Worm (Caenorhabditis elegans) whole organism, dauer: ENCODE results near the gene ztf-31.

Experiments
- unc-62 ChIP-seq: sonication (generic microtip); optimal IDR thresholded peaks from 2 replicates; lab custom pipeline; 2017; ENCODE audit warnings: missing biosample characterization, missing genetic modification reagents, missing genetic modification characterization

The ztf-31 gene

ce11 chrIII:7223029-7223428 lies 18.1 kb upstream of the ztf-31 start, which contains the start of gene der-2:
Gene der-2, minus strand, starts transcription at chrIII:7223129.
- no peak for TF ChIP-seq unc-62 (GFP tag; lab: Kevin White, UChicago)

- TF ChIP-seq unc-62 (GFP tag; lab: Kevin White, UChicago): no peak
These were observed 14.6 kb upstream of the ztf-31 start, which contains the start of gene hsp-75 for ce11 chrIII:7226607-7227006. Gene hsp-75, minus strand, starts transcription at chrIII:7226707.

- no peak for TF ChIP-seq unc-62 (GFP tag; lab: Kevin White, UChicago)
These were observed 11.5 kb upstream of the ztf-31 start, which contains the start of gene R151.8 for ce11 chrIII:7229687-7230086. Gene R151.8, minus strand, starts transcription at chrIII:7229787.

- no peak for TF ChIP-seq unc-62 (GFP tag; lab: Kevin White, UChicago)
These were observed 10.3 kb upstream of the ztf-31 start, which contains the start of gene R151.10 for ce11 chrIII:7230841-7231240. Gene R151.10, minus strand, starts transcription at chrIII:7230941.

ce11 chrIII:7232782-7233181 lies 8.4 kb upstream of the ztf-31 start, which contains the start of gene adr-2:
Gene adr-2, minus strand, starts transcription at chrIII:7232882.
- no peak for TF ChIP-seq unc-62 (GFP tag; lab: Kevin White, UChicago)

ce11 chrIII:7234148-7234547 lies 7.0 kb upstream of the ztf-31 start, which contains the start of gene ndus-8:
Gene ndus-8, minus strand, starts transcription at chrIII:7234202.
- TF ChIP-seq unc-62 (GFP tag; lab: Kevin White, UChicago): no peak

ce11 chrIII:7238727-7239126 lies 2.4 kb upstream of the ztf-31 start, which contains the start of gene pars-1:
Gene pars-1, plus strand, starts transcription at chrIII:7239027.
- no peak for TF ChIP-seq unc-62 (GFP tag; lab: Kevin White, UChicago)

ce11 chrIII:7239416-7239815 lies 1.7 kb upstream of the ztf-31 start:
- no peak for TF ChIP-seq unc-62 (GFP tag; lab: Kevin White, UChicago)

- TF ChIP-seq unc-62 (GFP tag; lab: Kevin White, UChicago): no peak
These were observed 1.8 kb downstream of the ztf-31 start, which contains the start of gene osm-10 for ce11 chrIII:7242988-7243387. Gene osm-10, plus strand, starts transcription at chrIII:7243280.

- no peak for TF ChIP-seq unc-62 (GFP tag; lab: Kevin White, UChicago)
These were observed 5.2 kb downstream of the ztf-31 start for ce11 chrIII:7246389-7246788.

- no peak for TF ChIP-seq unc-62 (GFP tag; lab: Kevin White, UChicago)
These were observed 6.6 kb downstream of the ztf-31 start, which contains the start of gene zmp-6 for ce11 chrIII:7247740-7248139. Gene zmp-6, minus strand, starts transcription at chrIII:7247840.

ce11 chrIII:7253669-7254068 lies 12.5 kb downstream of the ztf-31 start:
- TF ChIP-seq unc-62 (GFP tag; lab: Kevin White, UChicago): no peak

ce11 chrIII:7258931-7259330 lies 17.8 kb downstream of the ztf-31 start, which contains the start of gene B0361.4:
Gene B0361.4, plus strand, starts transcription at chrIII:7258991.
- no peak for TF ChIP-seq unc-62 (GFP tag; lab: Kevin White, UChicago)

- no peak for TF ChIP-seq unc-62 (GFP tag; lab: Kevin White, UChicago)
These were observed 21.4 kb downstream of the ztf-31 start for ce11 chrIII:7262592-7262991.

- no peak for TF ChIP-seq unc-62 (GFP tag; lab: Kevin White, UChicago)
These were observed 21.9 kb downstream of the ztf-31 start for ce11 chrIII:7263028-7263427.

- TF ChIP-seq unc-62 (GFP tag; lab: Kevin White, UChicago): no peak
These were observed 29.9 kb downstream of the ztf-31 start for ce11 chrIII:7271083-7271482.

- TF ChIP-seq unc-62 (GFP tag; lab: Kevin White, UChicago): no peak
These were observed 30.9 kb downstream of the ztf-31 start for ce11 chrIII:7272088-7272487.
